Worm (Caenorhabditis elegans): ENCODE data around the gene cyp-23A1.

Gene cyp-23A1

DNA sequence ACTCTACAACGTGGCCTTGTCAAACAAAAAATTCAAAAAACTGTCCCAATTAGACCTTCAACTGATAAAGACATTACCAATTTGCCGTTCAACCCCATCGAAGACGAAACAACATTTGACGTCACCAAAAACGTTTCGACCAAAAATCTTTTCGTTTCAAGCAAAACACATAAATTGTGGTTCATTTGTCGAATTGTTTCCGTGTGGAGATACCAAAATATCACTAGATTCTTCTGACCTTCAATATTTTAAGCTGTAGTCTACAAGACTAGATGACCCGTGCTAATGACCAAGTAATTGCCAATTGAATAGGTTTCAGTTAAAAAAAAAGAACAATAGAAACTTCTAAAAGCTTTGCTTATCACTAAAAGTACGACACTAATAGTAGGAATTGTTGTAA is 36.4 kb downstream of the cyp-23A1 start:
- TF ChIP-seq W03F9.2 (tag; optimal IDR thresholded peaks at IDR 0.05) (no peak), him-1 (tag; optimal IDR thresholded peaks at IDR 0.05) (no peak), dao-5 (tag; optimal IDR thresholded peaks at IDR 0.05) (no peak)

DNA sequence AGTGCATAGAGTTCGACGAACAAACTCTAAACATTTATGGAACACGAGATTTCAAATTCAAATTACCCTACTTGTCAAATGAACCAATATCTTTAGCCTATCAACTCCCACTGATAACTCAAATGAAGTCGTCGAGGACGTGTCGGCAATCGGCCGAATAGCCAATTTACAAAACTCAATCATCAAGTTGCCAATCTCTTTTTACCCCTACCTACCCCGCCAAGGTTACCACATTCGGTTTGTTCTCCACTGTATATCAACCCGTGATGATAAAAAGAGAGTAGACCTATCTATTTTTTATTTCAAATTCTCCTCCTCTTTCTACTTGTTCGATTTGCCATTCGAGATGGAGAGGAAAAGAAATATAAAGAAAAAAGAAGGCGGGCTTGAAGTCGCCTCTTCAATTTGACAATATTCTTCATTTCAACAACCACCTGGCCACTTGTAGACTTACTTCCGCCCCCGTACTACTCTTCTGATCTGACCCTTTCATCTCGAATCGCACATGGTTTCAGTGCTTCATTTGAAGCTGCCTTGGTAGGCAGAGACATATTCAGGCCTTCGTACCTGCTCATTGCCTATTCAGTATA is 38.1 kb downstream of the cyp-23A1 start:
- TF ChIP-seq him-1 (tag; optimal IDR thresholded peaks at IDR 0.05) (no peak), W03F9.2 (tag; optimal IDR thresholded peaks at IDR 0.05) (no peak), dao-5 (tag; optimal IDR thresholded peaks at IDR 0.05) (no peak)

DNA sequence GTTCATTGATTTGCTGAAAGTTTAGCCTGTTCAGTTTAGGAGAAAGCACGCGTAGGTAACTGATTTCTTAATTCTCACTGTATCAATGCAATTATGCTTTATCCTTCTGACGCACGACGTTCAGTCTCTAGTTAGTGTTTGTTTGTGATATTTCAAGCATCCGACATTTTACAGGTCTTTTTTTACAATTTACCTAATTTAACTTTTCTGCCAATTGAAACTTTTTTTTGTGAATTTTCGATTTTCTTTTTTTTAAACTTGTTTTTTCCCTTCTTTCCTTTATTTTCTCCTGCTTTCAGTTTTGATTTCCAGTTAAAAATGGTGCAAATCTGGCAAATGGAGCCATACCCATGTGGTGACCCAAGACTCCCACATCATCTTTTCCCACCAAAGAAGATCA is 38.8 kb downstream of the cyp-23A1 start, which contains the start of gene K07E1.1:
Gene K07E1.1 (plus strand): TSS at position 301 of the 400 bp plus-strand sequence.
- TF ChIP-seq W03F9.2 (tag; optimal IDR thresholded peaks at IDR 0.05) = no peak
- no peak for TF ChIP-seq dao-5 (tag; optimal IDR thresholded peaks at IDR 0.05)
- TF ChIP-seq him-1 (tag; optimal IDR thresholded peaks at IDR 0.05) = no peak

DNA sequence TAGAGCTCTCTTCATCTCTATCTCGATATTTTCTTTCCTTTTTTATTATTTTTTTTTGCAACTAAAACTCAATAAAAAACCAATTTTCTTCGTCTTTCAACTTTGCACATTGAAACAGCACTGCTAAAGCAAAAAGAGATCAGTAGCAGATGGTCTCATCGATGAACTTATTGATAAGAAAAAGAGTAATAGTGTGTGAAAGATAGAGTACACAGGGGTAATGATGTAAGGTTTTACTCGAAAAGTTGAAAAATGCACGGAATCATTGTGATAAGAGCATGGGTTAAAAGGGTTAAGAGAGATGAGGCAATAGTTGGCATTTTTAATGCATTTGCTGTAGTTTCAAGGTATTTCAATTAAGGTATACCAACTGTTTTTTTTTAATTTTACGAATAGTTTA is 40.1 kb downstream of the cyp-23A1 start:
- TF ChIP-seq dao-5 (tag; optimal IDR thresholded peaks at IDR 0.05) (no peak), W03F9.2 (tag; optimal IDR thresholded peaks at IDR 0.05) (no peak), him-1 (tag; optimal IDR thresholded peaks at IDR 0.05) (no peak)

DNA sequence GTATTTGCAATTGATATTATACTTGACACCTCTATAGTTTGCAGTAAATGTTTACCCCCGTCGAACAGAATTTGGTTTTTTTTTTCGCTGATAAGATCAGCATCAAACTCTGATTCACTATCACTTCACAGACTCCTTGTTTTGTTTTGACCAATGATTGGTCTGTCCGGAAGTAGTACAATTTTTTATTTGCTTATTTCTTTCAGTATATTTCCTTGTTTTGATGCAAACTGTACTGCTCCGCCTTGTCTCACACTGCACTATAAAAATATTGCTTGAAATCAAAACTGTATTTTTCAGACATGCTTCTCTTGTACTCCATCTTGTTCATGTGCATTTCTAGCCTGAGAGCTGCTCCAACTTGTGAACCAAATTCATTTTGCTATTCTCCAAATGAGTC is 45.5 kb downstream of the cyp-23A1 start, which contains the start of gene M03A1.3:
Gene M03A1.3 (plus strand): TSS at position 301 of the 400 bp plus-strand sequence.
- TF ChIP-seq W03F9.2 (tag; optimal IDR thresholded peaks at IDR 0.05) = no peak
- TF ChIP-seq him-1 (tag; optimal IDR thresholded peaks at IDR 0.05) = no peak

DNA sequence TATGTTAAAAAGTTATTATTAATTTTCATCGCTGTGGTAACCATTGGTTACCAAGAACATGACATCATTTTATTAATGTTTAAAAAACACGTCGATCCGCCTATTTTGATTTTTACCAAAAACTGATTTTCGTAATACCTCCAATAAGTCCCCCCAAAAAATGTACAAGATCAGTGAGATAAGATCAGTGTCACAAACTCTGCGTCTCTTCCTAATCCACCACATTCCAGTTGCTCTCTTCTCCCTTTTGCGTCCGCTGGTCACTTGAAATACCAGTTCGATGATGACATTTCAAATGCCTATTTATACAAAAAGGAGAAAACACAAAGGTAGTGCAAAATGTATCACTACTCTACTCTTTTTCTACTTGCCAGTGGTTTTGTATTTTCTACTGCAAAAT is 48.1 kb downstream of the cyp-23A1 start, which contains the start of gene M03A1.8:
Gene M03A1.8 (plus strand): TSS at position 269 of the 400 bp plus-strand sequence.
- TF ChIP-seq him-1 (tag; optimal IDR thresholded peaks at IDR 0.05) = no peak
- TF ChIP-seq dao-5 (tag; optimal IDR thresholded peaks at IDR 0.05) = no peak
- no peak for TF ChIP-seq W03F9.2 (tag; optimal IDR thresholded peaks at IDR 0.05)

DNA sequence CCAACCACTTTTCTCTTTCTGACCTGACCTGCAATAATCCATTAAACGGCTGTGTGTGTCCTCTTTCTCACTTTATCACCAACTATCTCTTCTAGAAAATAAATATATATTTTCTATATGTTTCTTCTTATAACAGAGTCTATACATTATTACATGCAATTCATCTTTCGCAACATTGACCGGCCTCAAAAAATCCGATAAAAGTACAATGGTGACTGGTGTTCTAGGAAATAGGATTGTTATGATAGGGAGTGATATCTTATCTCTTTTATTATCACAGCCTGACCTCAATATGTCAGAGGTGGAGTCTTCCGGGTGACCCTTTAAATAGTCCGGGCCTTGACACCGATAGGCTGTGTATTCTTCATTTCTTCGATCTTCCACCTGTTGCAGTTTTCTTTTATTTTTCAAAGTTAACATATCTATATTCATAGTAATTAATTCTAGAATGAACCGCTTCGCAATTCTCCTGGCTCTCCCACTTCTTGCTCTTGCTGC is 50.5 kb downstream of the cyp-23A1 start, which contains the start of gene dao-2:
Gene dao-2 (plus strand): TSS at position 448 of the 498 bp plus-strand sequence.
- no peak for TF ChIP-seq him-1 (tag; optimal IDR thresholded peaks at IDR 0.05)

DNA sequence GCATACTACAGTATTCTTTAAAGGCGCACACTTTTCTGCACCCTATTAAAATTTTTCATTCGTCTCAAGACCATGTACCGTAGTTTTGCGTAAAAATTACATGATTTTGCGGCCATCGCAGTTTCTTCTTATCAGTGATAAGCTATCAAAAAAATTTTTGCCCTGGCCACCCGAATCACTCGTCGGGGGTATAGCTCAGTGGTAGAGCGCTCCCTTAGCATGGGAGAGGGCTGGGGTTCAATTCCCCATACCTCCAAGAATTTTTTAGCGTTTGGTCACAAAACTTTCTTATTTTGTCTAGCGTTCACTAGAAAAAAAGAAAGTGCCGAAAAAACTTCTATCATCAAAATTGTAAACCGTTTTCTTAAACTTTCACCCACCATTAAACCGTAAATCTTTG is 53.2 kb downstream of the cyp-23A1 start:
- TF ChIP-seq W03F9.2 (tag; optimal IDR thresholded peaks at IDR 0.05) = no peak
- TF ChIP-seq dao-5 (tag; optimal IDR thresholded peaks at IDR 0.05) = no peak
- no peak for TF ChIP-seq him-1 (tag; optimal IDR thresholded peaks at IDR 0.05)
